Fruit fly (Drosophila melanogaster) whole organism, pupa: ENCODE data around the gene CG6707.

ENCODE experiments used
- CG10348 ChIP-seq: fragments of 200-800 bp; sonication (Bioruptor generic); IDR thresholded peaks from 2 replicates; pipeline ENCODE4 v1.3.6; 2022; ENCODE audit warnings: missing biosample characterization, missing genetic modification characterization
- CG12605 ChIP-seq: fragments of 200-800 bp; sonication (Bioruptor generic); IDR thresholded peaks from 2 replicates; pipeline ENCODE4 v1.3.6; 2022; ENCODE audit warnings: missing biosample characterization, missing genetic modification characterization
- CG13204 ChIP-seq: fragments of 200-800 bp; sonication (Bioruptor generic); optimal IDR thresholded peaks from 2 replicates; lab custom pipeline; 2018; ENCODE audit warnings: missing biosample characterization, mild to moderate bottlenecking, missing genetic modification characterization, moderate library complexity
- CG14655 ChIP-seq: fragments of 200-800 bp; sonication (Bioruptor generic); optimal IDR thresholded peaks from 3 replicates; lab custom pipeline; 2017; ENCODE audit warnings: mild to moderate bottlenecking, missing biosample characterization, missing genetic modification reagents, missing genetic modification characterization
- CG15710 ChIP-seq: fragments of 200-800 bp; sonication (Bioruptor generic); optimal IDR thresholded peaks from 2 replicates; lab custom pipeline; 2018; ENCODE audit warnings: missing biosample characterization, mild to moderate bottlenecking, missing genetic modification characterization, moderate library complexity
- CG17806 ChIP-seq: fragments of 200-800 bp; sonication (Bioruptor generic); optimal IDR thresholded peaks from 2 replicates; lab custom pipeline; 2018; ENCODE audit warnings: missing biosample characterization, mild to moderate bottlenecking, missing genetic modification characterization, moderate library complexity
- CG32121 ChIP-seq: fragments of 200-800 bp; sonication (Bioruptor generic); IDR thresholded peaks from 2 replicates; pipeline ENCODE4 v1.3.6; 2022; ENCODE audit warnings: missing biosample characterization, missing genetic modification characterization
- CG34367 ChIP-seq: fragments of 200-800 bp; sonication (Bioruptor generic); optimal IDR thresholded peaks from 2 replicates; lab custom pipeline; 2018; ENCODE audit warnings: missing biosample characterization, mild to moderate bottlenecking, missing genetic modification characterization
- CG4496 ChIP-seq: fragments of 200-800 bp; sonication (Bioruptor generic); IDR thresholded peaks from 3 replicates; pipeline ENCODE4 v1.3.6; 2022; ENCODE audit warnings: missing biosample characterization, missing genetic modification characterization
- CG8159 ChIP-seq: fragments of 200-800 bp; sonication (Bioruptor generic); optimal IDR thresholded peaks from 3 replicates; lab custom pipeline; 2018; ENCODE audit warnings: missing biosample characterization, mild to moderate bottlenecking, missing genetic modification characterization, moderate library complexity
- CG8301 ChIP-seq: fragments of 200-800 bp; sonication (Bioruptor generic); optimal IDR thresholded peaks from 2 replicates; lab custom pipeline; 2018; ENCODE audit warnings: missing biosample characterization, mild to moderate bottlenecking, missing genetic modification characterization
- CG9948 ChIP-seq: fragments of 200-800 bp; sonication (Bioruptor generic); optimal IDR thresholded peaks from 2 replicates; lab custom pipeline; 2018; ENCODE audit warnings: missing biosample characterization, mild to moderate bottlenecking, missing genetic modification characterization, moderate library complexity
- D1 ChIP-seq: fragments of 200-800 bp; sonication (Bioruptor generic); optimal IDR thresholded peaks from 2 replicates; lab custom pipeline; 2018; ENCODE audit warnings: missing biosample characterization, mild to moderate bottlenecking, missing genetic modification characterization, moderate library complexity
- EcR ChIP-seq: fragments of 200-800 bp; sonication (Bioruptor generic); optimal IDR thresholded peaks from 3 replicates; lab custom pipeline; 2019; ENCODE audit warnings: missing biosample characterization, missing genetic modification characterization, mild to moderate bottlenecking, moderate library complexity, missing genetic modification reagents
- Ets98B ChIP-seq: fragments of 200-800 bp; sonication (Bioruptor generic); IDR thresholded peaks from 2 replicates; pipeline ENCODE4 v1.3.6; 2022; ENCODE audit warnings: missing biosample characterization, missing genetic modification characterization
- Pif1A ChIP-seq: fragments of 200-800 bp; sonication (Bioruptor generic); optimal IDR thresholded peaks from 3 replicates; lab custom pipeline; 2016; ENCODE audit warnings: missing biosample characterization, missing genetic modification characterization
- Pif1B ChIP-seq: fragments of 200-800 bp; sonication (Bioruptor generic); optimal IDR thresholded peaks from 3 replicates; lab custom pipeline; 2016; ENCODE audit warnings: missing biosample characterization, missing genetic modification characterization
- Snoo ChIP-seq: fragments of 200-800 bp; sonication (Bioruptor generic); optimal IDR thresholded peaks from 3 replicates; lab custom pipeline; 2017; ENCODE audit warnings: missing biosample characterization, mild to moderate bottlenecking, missing genetic modification characterization, inconsistent platforms
- fd96Ca ChIP-seq: fragments of 200-800 bp; sonication (Bioruptor generic); IDR thresholded peaks from 3 replicates; pipeline ENCODE4 v1.3.6; 2022; ENCODE audit warnings: missing biosample characterization, missing genetic modification characterization
- gl ChIP-seq: fragments of 200-800 bp; sonication (Bioruptor generic); optimal IDR thresholded peaks from 2 replicates; lab custom pipeline; 2018; ENCODE audit warnings: missing biosample characterization, mild to moderate bottlenecking, missing genetic modification characterization
- rn ChIP-seq: fragments of 200-800 bp; sonication (Bioruptor generic); IDR thresholded peaks from 2 replicates; pipeline ENCODE4 v1.3.6; 2022; ENCODE audit warnings: missing biosample characterization, missing genetic modification characterization

CG6707 gene

DNA sequence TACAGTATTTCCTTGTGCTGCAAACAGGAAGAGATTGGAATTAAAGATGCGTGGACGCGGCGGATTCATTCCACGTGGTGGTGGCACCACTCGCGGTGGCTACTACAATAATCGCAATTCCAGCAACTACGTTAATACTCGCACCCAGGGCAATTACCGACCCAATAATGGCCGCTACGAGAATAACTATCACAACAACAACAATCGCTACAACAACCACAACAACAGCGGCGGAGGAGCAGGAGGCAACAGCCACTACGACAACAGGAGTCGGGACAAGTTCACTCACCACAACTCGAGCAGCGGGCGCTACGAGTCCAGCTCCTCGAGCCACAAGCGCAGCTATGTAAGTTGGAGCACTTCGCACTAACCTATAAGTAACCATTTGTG, 33.3 kb downstream of the CG6707 start:
- no peak for TF ChIP-seq CG4496
- no peak for TF ChIP-seq Pif1A (GFP tag; lab: Kevin White, UChicago)
- TF ChIP-seq CG9948 (tag; lab: Kevin White, UChicago) = no peak
- TF ChIP-seq CG8159 (tag; lab: Kevin White, UChicago) = no peak
- no peak for TF ChIP-seq CG14655 (GFP tag; lab: Kevin White, UChicago)
- TF ChIP-seq CG15710 = no peak
- no peak for TF ChIP-seq CG17806 (tag; lab: Kevin White, UChicago)
- no peak for TF ChIP-seq Ets98B (GFP tag; lab: Robert Waterston, UW)

- no peak for TF ChIP-seq CG4496
- no peak for TF ChIP-seq EcR
- no peak for TF ChIP-seq CG34367 (tag; lab: Kevin White, UChicago)
- no peak for TF ChIP-seq D1 (tag; lab: Kevin White, UChicago)
- TF ChIP-seq CG17806 (tag; lab: Kevin White, UChicago) = no peak
- no peak for TF ChIP-seq CG14655 (GFP tag; lab: Kevin White, UChicago)
- no peak for TF ChIP-seq CG12605 (GFP tag; lab: Robert Waterston, UW)
- TF ChIP-seq CG9948 (tag; lab: Kevin White, UChicago) = no peak
- no peak for TF ChIP-seq CG10348 (GFP tag; lab: Robert Waterston, UW)
- no peak for TF ChIP-seq fd96Ca (GFP tag; lab: Robert Waterston, UW)
Measured at dm6 chr3L:9864275-9865052, 33.9 kb downstream of the CG6707 start, which contains the start of the genes iPLA2-VIA and Ciz1. Gene iPLA2-VIA (minus strand): TSS chr3L:9864349. Gene Ciz1 (plus strand): TSS chr3L:9864639.

DNA sequence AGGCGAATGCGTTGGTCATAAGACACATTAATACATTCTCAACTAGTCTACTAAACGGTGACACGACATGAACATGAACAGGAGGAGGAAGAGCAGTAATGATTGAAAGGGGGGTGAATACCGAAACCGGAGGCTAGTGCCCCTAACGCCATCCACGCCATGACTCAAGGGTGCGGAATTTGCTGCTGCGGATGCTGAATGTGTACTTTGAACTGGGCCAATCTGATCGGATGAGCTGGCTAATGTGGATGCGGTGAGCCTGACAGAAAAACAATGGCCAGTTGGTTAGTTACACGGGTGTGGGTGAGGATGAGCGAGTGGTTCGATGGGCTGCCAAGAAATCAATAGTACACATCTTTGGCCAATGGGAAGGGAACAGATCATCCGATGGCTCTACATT, 34.7 kb downstream of the CG6707 start:
- TF ChIP-seq CG17806 (tag; lab: Kevin White, UChicago) (no peak), CG10348 (GFP tag; lab: Robert Waterston, UW) (no peak), CG32121 (no peak), CG8159 (tag; lab: Kevin White, UChicago) (no peak), CG15710 (no peak), CG4496 (0 out of 3 replicates have a peak, but pooled peaks have one; percentile 39), Pif1A (GFP tag; lab: Kevin White, UChicago) (no peak), CG12605 (GFP tag; lab: Robert Waterston, UW) (no peak), Ets98B (GFP tag; lab: Robert Waterston, UW) (no peak), EcR (no peak), gl (tag; lab: Kevin White, UChicago) (peak; percentile 38)

- TF ChIP-seq CG17806 (tag; lab: Kevin White, UChicago) (no peak), CG10348 (GFP tag; lab: Robert Waterston, UW) (no peak), rn (no peak), fd96Ca (GFP tag; lab: Robert Waterston, UW) (no peak; the same call in 2 of the 3 replicates), Pif1B (GFP tag; lab: Kevin White, UChicago) (no peak), CG8159 (tag; lab: Kevin White, UChicago) (peak; percentile 16), EcR (no peak), D1 (tag; lab: Kevin White, UChicago) (peak; percentile 19), CG8301 (tag; lab: Kevin White, UChicago) (no peak), Ets98B (GFP tag; lab: Robert Waterston, UW) (no peak), CG34367 (tag; lab: Kevin White, UChicago) (no peak), CG9948 (tag; lab: Kevin White, UChicago) (no peak), CG15710 (peak; percentile 2), Snoo (tag; lab: Kevin White, UChicago) (no peak), gl (tag; lab: Kevin White, UChicago) (no peak), CG4496 (no peak)
Measured at dm6 chr3L:9859624-9860023, 38.8 kb downstream of the CG6707 start, which contains the start of gene CG10809. Gene CG10809 (minus strand): TSS chr3L:9859889.

- TF ChIP-seq CG34367 (tag; lab: Kevin White, UChicago) = peak; percentile 42
- no peak for TF ChIP-seq Pif1B (GFP tag; lab: Kevin White, UChicago)
- TF ChIP-seq CG13204 = no peak
- TF ChIP-seq Ets98B (GFP tag; lab: Robert Waterston, UW) = peak; percentile 56; the same call in 1 of the 2 replicates
- peak; percentile 68 for TF ChIP-seq CG17806 (tag; lab: Kevin White, UChicago)
- TF ChIP-seq Pif1A (GFP tag; lab: Kevin White, UChicago) = no peak
- TF ChIP-seq CG9948 (tag; lab: Kevin White, UChicago) = peak; percentile 65
- TF ChIP-seq CG32121 = peak; percentile 60; the same call in 1 of the 2 replicates
- no peak for TF ChIP-seq CG10348 (GFP tag; lab: Robert Waterston, UW)
- TF ChIP-seq CG14655 (GFP tag; lab: Kevin White, UChicago) = no peak
- TF ChIP-seq CG8301 (tag; lab: Kevin White, UChicago) = peak; percentile 54
- no peak for TF ChIP-seq Snoo (tag; lab: Kevin White, UChicago)
- TF ChIP-seq EcR = no peak
- peak; percentile 57 for TF ChIP-seq CG15710
- peak; percentile 22 for TF ChIP-seq D1 (tag; lab: Kevin White, UChicago)
- TF ChIP-seq rn = no peak
- TF ChIP-seq fd96Ca (GFP tag; lab: Robert Waterston, UW) = no peak
- TF ChIP-seq CG4496 = peak; percentile 45; the same call in 2 of the 3 replicates
- TF ChIP-seq gl (tag; lab: Kevin White, UChicago) = no peak
- peak; percentile 70 for TF ChIP-seq CG12605 (GFP tag; lab: Robert Waterston, UW)
- TF ChIP-seq CG8159 (tag; lab: Kevin White, UChicago) = peak; percentile 70
Measured at dm6 chr3L:9856430-9857218, 41.8 kb downstream of the CG6707 start.
